Fruit fly (Drosophila melanogaster) S2 (cell line): ENCODE results near the gene CG3909.

Experiments
- CG8478 ChIP-seq: fragments of >200 bp; optimal IDR thresholded peaks from 2 replicates; lab custom pipeline; 2018
- CTCF ChIP-seq, 2 experiments: fragments of >200 bp; optimal IDR thresholded peaks; 2 replicates each; lab custom pipeline; 2018

CG3909 gene

dm6 chr3R:10042664-10043372 is at the start of gene CG3909, which contains the start of gene Mical:
CG3909 (plus strand) TSS chr3R:10043270.
Mical (minus strand) TSS chr3R:10042895.
- TF ChIP-seq CTCF (optimal IDR thresholded peaks at IDR 0.05; lab: Kevin White, UChicago) = no peak

DNA sequence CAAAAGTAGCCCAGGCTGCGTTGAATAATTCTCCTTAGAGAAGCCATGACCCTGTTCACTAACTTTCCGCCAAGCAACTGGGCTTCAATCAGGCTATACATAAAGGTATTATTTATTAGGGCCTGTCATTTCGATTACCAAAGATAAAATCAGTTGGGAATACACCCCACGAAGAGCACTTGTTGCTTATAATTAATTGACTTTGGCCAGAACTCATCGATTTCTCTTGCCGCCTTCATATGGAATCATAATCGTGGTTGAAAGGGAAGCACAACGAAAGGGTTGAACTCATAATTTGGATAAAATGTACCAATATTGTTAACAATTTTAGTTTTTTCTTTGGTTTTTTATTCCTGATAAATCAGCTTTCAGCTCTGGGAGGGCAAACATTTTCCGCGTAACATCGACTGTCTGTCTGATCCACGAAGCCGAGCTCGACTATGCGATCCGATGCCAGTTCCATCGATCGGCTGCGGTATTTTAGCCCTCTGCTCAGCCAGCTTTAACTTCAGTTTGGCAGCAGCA is 46.3 kb upstream of the CG3909 start, which contains the start of the genes Gr85a and Spn85F:
Gene Gr85a, minus strand, starts transcription at position 101 of the 525 bp plus-strand sequence.
Gene Spn85F, plus strand, starts transcription at position 475 of the 525 bp plus-strand sequence.
- TF ChIP-seq CTCF (optimal IDR thresholded peaks at IDR 0.05; lab: Kevin White, UChicago) (no peak), CG8478 (lab: Kevin White, UChicago) (no peak)

DNA sequence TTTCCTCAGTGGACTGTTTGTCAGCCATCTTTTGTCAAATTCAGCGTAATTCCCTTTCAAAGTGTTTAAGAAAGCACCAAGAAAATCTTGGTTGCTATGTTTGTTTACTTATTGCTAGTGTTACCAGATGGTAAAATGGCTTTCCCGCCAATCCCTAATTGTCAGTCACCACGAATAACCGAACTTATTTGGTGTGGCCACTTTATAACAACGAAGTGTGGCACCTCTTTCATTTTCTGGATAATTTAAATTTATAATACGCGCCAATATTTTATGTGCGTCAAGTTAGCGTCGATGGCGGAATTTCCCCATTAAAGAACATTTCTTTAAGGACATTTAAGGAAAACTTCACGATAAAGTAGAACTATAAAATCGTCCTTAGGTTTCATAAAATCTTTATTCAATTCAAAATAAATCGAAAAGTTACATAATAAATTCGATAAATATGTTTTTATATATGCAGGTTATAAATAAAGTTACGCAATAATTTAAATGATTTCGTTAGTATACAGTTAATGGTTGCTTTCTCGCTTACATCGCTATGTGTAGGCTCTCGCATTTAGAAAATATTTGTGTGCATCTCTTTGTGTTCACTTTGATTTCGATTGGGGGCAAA is 41.8 kb upstream of the CG3909 start, which contains the start of gene CG5359:
Gene CG5359, minus strand, starts transcription at position 103 of the 616 bp plus-strand sequence.
- TF ChIP-seq CTCF (optimal IDR thresholded peaks at IDR 0.05; lab: Kevin White, UChicago) (peak; percentile 15 to 33), CG8478 (lab: Kevin White, UChicago) (no peak)

dm6 chr3R:10024032-10024712 is 18.9 kb upstream of the CG3909 start:
- TF ChIP-seq CTCF (optimal IDR thresholded peaks at IDR 0.05; lab: Kevin White, UChicago) (no peak), CG8478 (lab: Kevin White, UChicago) (no peak)

- TF ChIP-seq CTCF (optimal IDR thresholded peaks at IDR 0.05; lab: Kevin White, UChicago) (no peak), CG8478 (lab: Kevin White, UChicago) (no peak)
These were observed 18.0 kb upstream of the CG3909 start, which contains the start of gene CG31407 for dm6 chr3R:10025050-10025449. CG31407 (minus strand) TSS chr3R:10025150.

dm6 chr3R:10028378-10028777 is 14.7 kb upstream of the CG3909 start:
- TF ChIP-seq CTCF (optimal IDR thresholded peaks at IDR 0.05; lab: Kevin White, UChicago) (no peak), CG8478 (lab: Kevin White, UChicago) (no peak)

DNA sequence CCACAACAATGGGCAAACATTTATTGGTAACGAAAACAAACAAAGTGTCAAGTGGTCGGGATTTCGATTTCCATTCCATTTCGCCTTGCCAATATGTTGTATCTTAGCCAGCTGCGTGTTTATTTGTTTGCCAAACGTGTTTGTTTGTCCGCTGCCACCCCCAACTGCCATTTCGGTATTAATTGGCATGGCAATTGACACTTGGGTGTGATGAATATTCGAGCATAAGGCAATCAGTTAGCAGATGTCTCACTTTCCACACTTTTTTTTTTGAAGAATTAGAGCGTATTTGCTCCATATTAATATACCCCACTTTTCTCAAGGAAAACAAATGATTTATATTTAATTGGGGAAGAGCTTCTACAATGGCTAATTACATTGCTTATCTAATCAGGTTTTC is 11.6 kb upstream of the CG3909 start:
- TF ChIP-seq CG8478 (lab: Kevin White, UChicago) = no peak
- TF ChIP-seq CTCF (optimal IDR thresholded peaks at IDR 0.05; lab: Kevin White, UChicago) = no peak

dm6 chr3R:10032951-10033720 is 9.9 kb upstream of the CG3909 start:
- TF ChIP-seq CTCF (optimal IDR thresholded peaks at IDR 0.05; lab: Kevin White, UChicago) (no peak), CG8478 (lab: Kevin White, UChicago) (no peak)

DNA sequence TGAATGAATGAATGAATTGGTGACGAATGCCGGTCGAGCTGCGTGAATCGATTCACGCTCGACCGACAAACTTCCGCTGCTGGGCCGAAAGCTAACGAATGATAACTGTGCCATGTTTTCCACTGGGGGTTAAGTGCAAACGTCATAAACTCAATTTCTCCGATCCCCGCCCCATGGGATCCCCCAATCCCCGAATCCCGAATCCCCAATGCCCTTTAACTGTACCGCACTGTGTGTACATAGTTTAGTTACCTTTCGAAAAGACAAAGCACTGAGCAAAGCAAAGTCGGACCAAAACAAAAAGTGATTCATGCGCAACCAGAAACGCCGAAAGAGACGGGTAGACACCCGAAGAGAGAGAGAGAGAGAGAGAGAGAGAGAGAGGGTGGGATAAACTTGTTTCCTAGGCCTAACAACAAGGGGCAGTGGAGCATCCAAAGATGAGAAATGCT is 8.0 kb upstream of the CG3909 start:
- TF ChIP-seq CG8478 (lab: Kevin White, UChicago) (no peak), CTCF (optimal IDR thresholded peaks at IDR 0.05; lab: Kevin White, UChicago) (no peak)

- TF ChIP-seq CG8478 (lab: Kevin White, UChicago) = no peak
- no peak for TF ChIP-seq CTCF (optimal IDR thresholded peaks at IDR 0.05; lab: Kevin White, UChicago)
These were observed 7.3 kb upstream of the CG3909 start for dm6 chr3R:10035765-10036164.

DNA sequence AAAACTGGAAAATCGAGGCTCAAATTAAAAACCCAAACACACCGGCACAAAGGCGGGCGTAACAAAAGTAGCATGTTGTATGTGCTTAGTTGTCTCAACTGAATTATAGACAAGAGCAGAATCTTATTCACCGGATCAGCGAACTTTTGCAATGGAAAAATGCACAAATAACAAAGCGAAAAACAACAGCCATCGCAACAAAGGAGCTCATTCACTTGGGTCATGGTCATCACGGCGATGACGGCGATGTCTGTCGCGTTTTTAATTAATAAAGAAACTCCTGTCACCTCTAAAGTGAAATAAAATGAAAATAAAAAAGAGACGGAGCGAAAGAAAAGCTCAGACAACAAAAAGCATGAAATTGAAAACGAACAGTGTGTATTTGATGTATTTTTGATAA is 3.9 kb upstream of the CG3909 start:
- TF ChIP-seq CTCF (optimal IDR thresholded peaks at IDR 0.05; lab: Kevin White, UChicago) (no peak), CG8478 (lab: Kevin White, UChicago) (no peak)

dm6 chr3R:10040505-10040904 is 2.6 kb upstream of the CG3909 start:
- no peak for TF ChIP-seq CG8478 (lab: Kevin White, UChicago)

- TF ChIP-seq CG8478 (lab: Kevin White, UChicago) (no peak), CTCF (optimal IDR thresholded peaks at IDR 0.05; lab: Kevin White, UChicago) (no peak)
These were observed 926 bp upstream of the CG3909 start for dm6 chr3R:10042024-10042663.
